Worm (Caenorhabditis elegans) whole organism, L4 larva: ENCODE results near the gene F53F4.11.
A peak's percentile ranks its signal among the peaks of the same experiment; 100 is the strongest.

ENCODE experiments used
- D1046.2 ChIP-seq: fragments of 200-800 bp; sonication (Bioruptor generic); IDR thresholded peaks from 2 replicates; pipeline ENCODE4 v1.3.6; 2022; ENCODE audit warnings: missing genetic modification characterization, missing compliant biosample characterization
- F26F4.8 ChIP-seq: fragments of 200-800 bp; sonication (Bioruptor generic); conservative IDR thresholded peaks from 2 replicates; pipeline ENCODE4 v1.3.6; 2022; ENCODE audit warnings: missing genetic modification characterization, missing compliant biosample characterization
- Y5F2A.4 ChIP-seq: fragments of 200-800 bp; sonication (Bioruptor generic); optimal IDR thresholded peaks from 2 replicates; lab custom pipeline; 2018; ENCODE audit warnings: mild to moderate bottlenecking, missing genetic modification characterization, missing compliant biosample characterization
- ZK337.2 ChIP-seq: fragments of 200-800 bp; sonication (Bioruptor generic); IDR thresholded peaks from 2 replicates; pipeline ENCODE4 v1.3.6; 2022; ENCODE audit warnings: missing genetic modification reagents, missing genetic modification characterization, missing compliant biosample characterization
- aha-1 ChIP-seq: fragments of 150-350 bp; peaks from one replicate; lab custom pipeline; 2014; ENCODE audit warnings: missing biosample characterization, missing genetic modification characterization
- ama-1 ChIP-seq: fragments of 150-350 bp; optimal IDR thresholded peaks from 2 replicates; lab custom pipeline; 2014; ENCODE audit warnings: inconsistent platforms, mixed read lengths
- attf-4 ChIP-seq: sonication (generic microtip); optimal IDR thresholded peaks from 3 replicates; lab custom pipeline; 2017; ENCODE audit warnings: missing biosample characterization, missing genetic modification characterization
- ceh-32 ChIP-seq: sonication (generic microtip); optimal IDR thresholded peaks from 2 replicates; lab custom pipeline; 2016; ENCODE audit warnings: mild to moderate bottlenecking, missing genetic modification characterization, missing compliant biosample characterization; ENCODE audit not compliant: poor library complexity
- ceh-82 ChIP-seq: sonication (generic microtip); optimal IDR thresholded peaks from 2 replicates; lab custom pipeline; 2017; ENCODE audit warnings: missing biosample characterization, missing genetic modification characterization
- daf-12 ChIP-seq: fragments of 150-350 bp; optimal IDR thresholded peaks from 2 replicates; lab custom pipeline; 2014; ENCODE audit warnings: missing biosample characterization, missing genetic modification reagents, missing genetic modification characterization
- dmd-6 ChIP-seq: fragments of 200-800 bp; sonication (Bioruptor generic); IDR thresholded peaks from 2 replicates; pipeline ENCODE4 v1.3.6; 2022; ENCODE audit warnings: missing genetic modification reagents, missing genetic modification characterization, missing compliant biosample characterization
- dmd-9 ChIP-seq: fragments of 200-800 bp; sonication (Bioruptor generic); IDR thresholded peaks from 2 replicates; pipeline ENCODE4 v1.3.6; 2022; ENCODE audit warnings: missing genetic modification reagents, missing genetic modification characterization, missing compliant biosample characterization
- dve-1 ChIP-seq: sonication (generic microtip); optimal IDR thresholded peaks from 2 replicates; lab custom pipeline; 2017; ENCODE audit warnings: antibody characterized with exemption, mild to moderate bottlenecking, missing genetic modification characterization, missing compliant biosample characterization; ENCODE audit not compliant: insufficient read depth
- egl-27 ChIP-seq: sonication (generic microtip); optimal IDR thresholded peaks from 3 replicates; lab custom pipeline; 2017; ENCODE audit warnings: missing biosample characterization, missing genetic modification reagents, missing genetic modification characterization
- fkh-10 ChIP-seq: fragments of 150-350 bp; optimal IDR thresholded peaks from 2 replicates; lab custom pipeline; 2014; ENCODE audit warnings: missing biosample characterization, missing genetic modification reagents, missing genetic modification characterization
- hif-1 ChIP-seq, 2 experiments: sonication (generic microtip); optimal IDR thresholded peaks; 2 replicates each; lab custom pipeline; 2016 to 2017; ENCODE audit warnings: missing compliant biosample characterization in 2 of 2, missing genetic modification characterization in 2 of 2, missing genetic modification reagents in 2 of 2, missing genotype in 2 of 2, mild to moderate bottlenecking in 1 of 2
- hlh-11 ChIP-seq: fragments of 200-800 bp; sonication (Bioruptor generic); optimal IDR thresholded peaks from 2 replicates; lab custom pipeline; 2018; ENCODE audit warnings: mild to moderate bottlenecking, missing genetic modification characterization, missing compliant biosample characterization
- hlh-30 ChIP-seq: sonication (generic microtip); optimal IDR thresholded peaks from 2 replicates; lab custom pipeline; 2017; ENCODE audit warnings: antibody characterized with exemption, mild to moderate bottlenecking, missing genetic modification characterization, missing compliant biosample characterization; ENCODE audit not compliant: insufficient read depth
- jun-1 ChIP-seq: fragments of 150-350 bp; optimal IDR thresholded peaks from 2 replicates; lab custom pipeline; 2014; ENCODE audit warnings: missing biosample characterization, missing genetic modification reagents, missing genetic modification characterization
- lin-1 ChIP-seq: fragments of 200-800 bp; sonication (Bioruptor generic); IDR thresholded peaks from 2 replicates; pipeline ENCODE4 v1.3.6; 2022; ENCODE audit warnings: missing genetic modification reagents, missing genetic modification characterization, missing compliant biosample characterization
- lin-38 ChIP-seq: fragments of 200-800 bp; sonication (Bioruptor generic); IDR thresholded peaks from 2 replicates; pipeline ENCODE4 v1.3.6; 2022; ENCODE audit warnings: missing genetic modification reagents, missing genetic modification characterization, missing compliant biosample characterization
- mdl-1 ChIP-seq, 2 experiments: fragments of 150-350 bp in 1 of 2; sonication (generic microtip) in 1 of 2; optimal IDR thresholded peaks; 2 replicates each; lab custom pipeline; 2014 to 2017; ENCODE audit warnings: missing biosample characterization in 2 of 2, missing genetic modification characterization in 2 of 2
- mxl-3 ChIP-seq: fragments of 200-800 bp; sonication (Bioruptor generic); optimal IDR thresholded peaks from 2 replicates; lab custom pipeline; 2018; ENCODE audit warnings: mild to moderate bottlenecking, missing genetic modification characterization, missing compliant biosample characterization
- nhr-10 ChIP-seq: fragments of 150-350 bp; optimal IDR thresholded peaks from 2 replicates; lab custom pipeline; 2014; ENCODE audit warnings: missing biosample characterization, missing genetic modification characterization
- nhr-111 ChIP-seq: fragments of 200-800 bp; sonication (Bioruptor generic); optimal IDR thresholded peaks from 2 replicates; lab custom pipeline; 2018; ENCODE audit warnings: mild to moderate bottlenecking, missing genetic modification characterization, missing compliant biosample characterization
- nhr-237 ChIP-seq: sonication (generic microtip); optimal IDR thresholded peaks from 2 replicates; lab custom pipeline; 2017; ENCODE audit warnings: missing biosample characterization, missing genetic modification characterization
- nhr-28 ChIP-seq: fragments of 150-350 bp; optimal IDR thresholded peaks from 2 replicates; lab custom pipeline; 2014; ENCODE audit warnings: missing biosample characterization, missing genetic modification characterization
- nhr-42 ChIP-seq: fragments of 200-800 bp; sonication (Bioruptor generic); IDR thresholded peaks from 2 replicates; pipeline ENCODE4 v1.3.6; 2022; ENCODE audit warnings: missing genetic modification characterization, missing compliant biosample characterization
- nhr-48 ChIP-seq: sonication (generic microtip); optimal IDR thresholded peaks from 2 replicates; lab custom pipeline; 2016; ENCODE audit warnings: mild to moderate bottlenecking, missing genetic modification characterization, missing compliant biosample characterization
- nhr-6 ChIP-seq: fragments of 150-350 bp; optimal IDR thresholded peaks from 2 replicates; lab custom pipeline; 2014; ENCODE audit warnings: missing biosample characterization, missing genetic modification characterization
- nhr-76 ChIP-seq: fragments of 150-350 bp; optimal IDR thresholded peaks from 2 replicates; lab custom pipeline; 2014; ENCODE audit warnings: missing biosample characterization, missing genetic modification characterization
- php-3 ChIP-seq: fragments of 200-800 bp; sonication (Bioruptor generic); IDR thresholded peaks from 2 replicates; pipeline ENCODE4 v1.3.6; 2022; ENCODE audit warnings: missing genetic modification reagents, missing genetic modification characterization, missing compliant biosample characterization
- rbr-2 ChIP-seq: sonication (generic microtip); optimal IDR thresholded peaks from 2 replicates; lab custom pipeline; 2016; ENCODE audit warnings: missing genotype, missing genetic modification characterization, missing compliant biosample characterization
- snpc-4 ChIP-seq: fragments of 150-350 bp; optimal IDR thresholded peaks from 2 replicates; lab custom pipeline; 2014; ENCODE audit warnings: missing biosample characterization, missing genetic modification characterization
- unc-39 ChIP-seq: sonication (generic microtip); optimal IDR thresholded peaks from 2 replicates; lab custom pipeline; 2017; ENCODE audit warnings: missing biosample characterization, missing genetic modification characterization
- unc-62 ChIP-seq, 3 experiments: fragments of 150-350 bp in 1 of 3; sonication (generic microtip); optimal IDR thresholded peaks in 2 of 3; peaks in 1 of 3; 1 replicate in 1 of 3; 2 replicates in 2 of 3; lab custom pipeline; 2014 to 2017; ENCODE audit warnings: missing biosample characterization in 3 of 3, missing genetic modification characterization in 3 of 3, missing genetic modification reagents in 3 of 3, missing genotype in 1 of 3
- zip-2 ChIP-seq: fragments of 150-350 bp; optimal IDR thresholded peaks from 2 replicates; lab custom pipeline; 2014; ENCODE audit warnings: missing biosample characterization, missing genetic modification characterization

The F53F4.11 gene

DNA sequence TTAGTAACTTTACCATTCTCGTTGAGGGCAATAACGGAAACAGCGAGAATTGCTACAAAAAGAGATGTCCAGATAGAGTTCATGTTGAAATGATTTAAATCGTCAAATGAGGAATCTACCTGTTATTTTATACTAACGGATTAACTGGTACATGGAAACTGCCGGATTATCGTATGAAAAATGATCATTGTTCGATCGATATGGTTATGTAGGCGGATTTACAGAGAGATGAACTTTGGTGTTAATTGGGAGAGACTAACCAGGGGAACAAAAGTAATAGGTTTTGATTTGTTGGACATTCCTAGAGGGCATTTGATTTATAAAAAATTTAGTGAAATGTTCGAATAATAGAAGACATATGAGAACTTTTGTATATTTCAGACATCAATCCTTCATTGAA, 12.5 kb downstream of the F53F4.11 start, which contains the start of gene spig-9:
spig-9 (minus strand) TSS at position 101 of the 400 bp plus-strand sequence.
- TF ChIP-seq F26F4.8 (no peak), hif-1 (tag; optimal IDR thresholded peaks at IDR 0.05; lab: Kevin White, UChicago) (no peak), ceh-32 (tag; lab: Kevin White, UChicago) (no peak)
- TF ChIP-seq, all 104 proteins: peak for 0

DNA sequence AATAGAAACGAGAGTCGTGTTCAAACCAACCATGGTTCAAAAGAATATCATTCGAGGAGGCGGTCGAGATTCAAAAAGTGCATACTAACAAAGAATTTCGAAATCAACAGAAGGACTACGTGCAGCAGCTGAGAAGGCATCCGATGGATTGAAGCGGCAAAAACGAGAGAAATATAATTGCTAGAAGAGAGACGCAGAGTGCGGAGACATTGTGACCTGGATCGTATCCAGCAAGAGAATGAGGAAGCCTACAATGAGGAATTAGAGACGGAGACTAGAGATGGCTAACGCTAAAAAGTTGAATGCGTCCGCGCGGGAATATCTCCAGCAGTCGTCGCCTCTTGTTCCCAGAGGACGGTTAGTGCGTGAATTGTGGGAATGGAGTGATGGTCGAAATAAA, 14.5 kb downstream of the F53F4.11 start:
- TF ChIP-seq D1046.2 (GFP tag; lab: Robert Waterston, UW): 0 out of 2 replicates have a peak, but pooled peaks have one; percentile 11
- peak in 1 of 2 experiments; percentile 4 for TF ChIP-seq mdl-1 (tag; optimal IDR thresholded peaks at IDR 0.05; lab: Kevin White, UChicago)
- peak; percentile 21 for TF ChIP-seq mxl-3 (GFP tag; lab: Kevin White, UChicago)
- peak in 1 of 2 experiments; percentile 42 for TF ChIP-seq hif-1 (tag; optimal IDR thresholded peaks at IDR 0.05; lab: Kevin White, UChicago)
- TF ChIP-seq ama-1 (lab: Kevin White, UChicago): no peak

DNA sequence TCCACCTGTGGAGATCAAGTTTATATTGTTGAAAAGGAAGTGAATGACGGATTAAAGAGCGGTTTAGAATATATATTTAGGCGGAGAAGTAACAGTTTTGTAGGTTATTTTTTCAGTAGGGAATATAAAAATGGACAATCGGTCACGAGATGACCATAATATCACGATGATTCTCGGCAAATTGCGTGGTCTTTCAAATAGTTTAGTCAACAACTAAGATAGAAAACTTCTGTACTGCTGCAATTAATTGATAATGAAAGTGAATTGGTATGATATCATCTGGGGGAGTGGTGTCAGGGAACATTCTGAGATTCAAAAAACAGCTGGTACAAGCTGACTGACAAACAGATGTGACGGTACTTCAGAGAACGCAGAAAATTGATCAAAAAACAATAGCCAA, 15.8 kb downstream of the F53F4.11 start:
- TF ChIP-seq rbr-2 (tag; lab: Kevin White, UChicago) (no peak), dmd-6 (GFP tag; lab: Robert Waterston, UW) (peak; percentile 41; the same call in 1 of the 2 replicates), dve-1 (tag; lab: Kevin White, UChicago) (no peak), nhr-111 (GFP tag; lab: Kevin White, UChicago) (no peak), daf-12 (no peak), nhr-6 (no peak), hlh-11 (peak; percentile 53), nhr-28 (tag; lab: Kevin White, UChicago) (peak; percentile 75), ZK337.2 (GFP tag; lab: Robert Waterston, UW) (no peak), mdl-1 (tag; optimal IDR thresholded peaks at IDR 0.05; lab: Kevin White, UChicago) (peak in 1 of 2 experiments; percentile 35), Y5F2A.4 (GFP tag; lab: Kevin White, UChicago) (no peak), nhr-76 (tag; lab: Kevin White, UChicago) (no peak), nhr-10 (tag; lab: Kevin White, UChicago) (no peak), unc-62 (GFP tag; optimal IDR thresholded peaks at IDR 0.05 in 1 of 2; lab: Kevin White, UChicago) (peak in 1 of 2 experiments; percentile 44), unc-62 (tag; optimal IDR thresholded peaks at IDR 0.05; lab: Kevin White, UChicago) (no peak), hlh-30 (tag; lab: Kevin White, UChicago) (peak; percentile 63), nhr-48 (tag; lab: Kevin White, UChicago) (peak; percentile 53), attf-4 (tag; lab: Kevin White, UChicago) (no peak), egl-27 (tag; lab: Kevin White, UChicago) (no peak), mxl-3 (GFP tag; lab: Kevin White, UChicago) (peak; percentile 22)

DNA sequence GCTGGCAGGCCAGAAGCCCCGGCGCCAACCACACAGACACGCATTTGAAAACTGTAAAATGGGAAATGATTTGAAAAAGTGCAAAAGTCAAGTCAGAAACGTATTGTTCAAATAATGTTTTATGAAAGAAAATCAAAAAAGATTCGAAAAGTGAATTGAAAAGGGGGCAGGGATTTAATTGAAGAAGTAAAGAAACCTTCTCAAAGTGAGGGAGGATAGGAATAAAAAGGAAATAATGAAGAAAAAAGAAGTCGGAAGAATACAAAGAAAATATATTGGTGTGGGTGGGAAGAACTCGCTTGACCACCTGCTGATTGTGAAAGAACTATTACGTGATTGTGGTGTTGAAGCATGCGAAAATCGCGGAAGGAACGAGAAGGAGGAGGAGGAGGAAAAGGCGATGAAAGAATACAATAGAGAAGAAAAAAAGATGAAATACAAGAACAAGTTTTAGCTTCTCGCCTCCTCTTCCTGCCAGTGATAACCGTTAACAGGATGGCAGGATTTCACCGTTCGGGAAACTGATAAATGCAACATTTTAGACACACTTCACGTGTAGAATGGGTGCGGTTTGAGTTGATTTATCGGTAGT, 17.6 kb downstream of the F53F4.11 start, which contains the start of gene fmo-4:
fmo-4 (minus strand) TSS at position 51 of the 592 bp plus-strand sequence.
- TF ChIP-seq jun-1: no peak
- TF ChIP-seq lin-38 (GFP tag; lab: Robert Waterston, UW): no peak
- TF ChIP-seq nhr-28 (tag; lab: Kevin White, UChicago): peak; percentile 12
- TF ChIP-seq aha-1: peak; percentile 44
- TF ChIP-seq nhr-6: no peak
- TF ChIP-seq lin-1 (GFP tag; lab: Robert Waterston, UW): no peak
- TF ChIP-seq hlh-11: peak; percentile 79
- TF ChIP-seq zip-2 (tag; lab: Kevin White, UChicago): no peak
- peak in 1 of 2 experiments; percentile 54 for TF ChIP-seq mdl-1 (tag; optimal IDR thresholded peaks at IDR 0.05; lab: Kevin White, UChicago)
- no peak for TF ChIP-seq unc-39 (tag; lab: Kevin White, UChicago)
- TF ChIP-seq hif-1 (tag; optimal IDR thresholded peaks at IDR 0.05; lab: Kevin White, UChicago): peak in 1 of 2 experiments; percentile 22
- TF ChIP-seq nhr-48 (tag; lab: Kevin White, UChicago): peak; percentile 77
- TF ChIP-seq snpc-4 (tag; lab: Kevin White, UChicago): no peak
- no peak for TF ChIP-seq fkh-10 (GFP tag; lab: Kevin White, UChicago)
- no peak for TF ChIP-seq dmd-9 (GFP tag; lab: Robert Waterston, UW)
- peak; percentile 9 for TF ChIP-seq mxl-3 (GFP tag; lab: Kevin White, UChicago)
- no peak for TF ChIP-seq ceh-82 (tag; lab: Kevin White, UChicago)
- TF ChIP-seq unc-62 (GFP tag; optimal IDR thresholded peaks at IDR 0.05 in 1 of 2; lab: Kevin White, UChicago): peak in 1 of 2 experiments; percentile 58
- no peak for TF ChIP-seq unc-62 (tag; optimal IDR thresholded peaks at IDR 0.05; lab: Kevin White, UChicago)
- TF ChIP-seq nhr-42: no peak
- no peak for TF ChIP-seq php-3 (GFP tag; lab: Robert Waterston, UW)
- TF ChIP-seq nhr-237 (tag; lab: Kevin White, UChicago): no peak
